Worm (Caenorhabditis elegans): Measurements from ENCODE around the gene F35E8.13.

ce11 chrV:15932390-15932789 lies 9.3 kb downstream of the F35E8.13 start, which contains the start of gene srw-26:
- no peak for TF ChIP-seq ceh-28 (tag; optimal IDR thresholded peaks at IDR 0.05)
- no peak for TF ChIP-seq elt-3 (tag; optimal IDR thresholded peaks at IDR 0.05)
- no peak for TF ChIP-seq nhr-237 (tag; optimal IDR thresholded peaks at IDR 0.05)
- TF ChIP-seq nhr-12 (tag; optimal IDR thresholded peaks at IDR 0.05) = no peak
